In the genomic region with DNA sequence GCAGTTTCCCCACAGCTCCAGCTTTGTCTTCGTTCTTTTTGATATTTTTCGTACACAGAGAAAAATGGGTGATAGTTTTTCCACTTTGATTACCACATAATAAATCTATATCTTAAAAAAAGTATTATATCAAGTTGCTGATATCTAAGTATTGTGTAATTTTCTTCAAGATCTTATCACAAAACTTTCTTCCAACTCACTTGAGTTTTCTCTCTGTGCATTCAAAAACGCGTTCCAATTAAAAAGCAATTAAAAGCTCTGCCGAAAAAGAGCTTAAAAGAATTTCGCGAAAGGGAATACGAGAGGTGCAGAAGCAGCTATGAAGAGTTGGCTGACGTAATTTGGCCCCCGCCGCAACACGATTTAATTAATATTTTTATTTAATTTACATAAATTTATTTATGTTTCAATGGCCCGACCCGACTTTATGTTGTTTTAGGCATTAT, we compare ENCODE assay signal across 5 fruit fly cellular contexts.
A peak's percentile ranks its signal among the peaks of the same experiment; 100 is the strongest.
TF ChIP-seq lines count a peak whose summit lies in the region.

No protein-coding gene starts in this region.

- no peak for TF ChIP-seq CTCF in whole organism, embryonic (GFP tag; optimal IDR thresholded peaks at IDR 0.05; lab: Kevin White, UChicago)

TF ChIP-seq in whole organism, adult, 20 proteins besides CTCF, POLR2A, EP300 and RAD21:
- no peak for TF ChIP-seq CG5204 (GFP tag; optimal IDR thresholded peaks at IDR 0.05; lab: Kevin White, UChicago)
- no peak for TF ChIP-seq CG7045 (GFP tag; optimal IDR thresholded peaks at IDR 0.05; lab: Kevin White, UChicago)
- no peak for TF ChIP-seq toe (GFP tag; optimal IDR thresholded peaks at IDR 0.05; lab: Kevin White, UChicago)
- TF ChIP-seq Mnt (GFP tag; optimal IDR thresholded peaks at IDR 0.05; lab: Kevin White, UChicago) = no peak
- no peak for TF ChIP-seq pad (GFP tag; optimal IDR thresholded peaks at IDR 0.05; lab: Kevin White, UChicago)
- TF ChIP-seq CG14711 (tag; optimal IDR thresholded peaks at IDR 0.05; lab: Kevin White, UChicago) = no peak
- no peak for TF ChIP-seq kay (GFP tag; lab: Kevin White, UChicago; ENCODE audit: borderline replicate concordance)
- TF ChIP-seq cic (GFP tag; optimal IDR thresholded peaks at IDR 0.05; lab: Kevin White, UChicago) = no peak
- TF ChIP-seq ovo (GFP tag; optimal IDR thresholded peaks at IDR 0.05; lab: Kevin White, UChicago) = no peak
- peak; percentile 21 for TF ChIP-seq CG7101 (tag; optimal IDR thresholded peaks at IDR 0.05; lab: Kevin White, UChicago)
- no peak for TF ChIP-seq CG33017 (tag; optimal IDR thresholded peaks at IDR 0.05; lab: Kevin White, UChicago)
- TF ChIP-seq Crg-1 (GFP tag; optimal IDR thresholded peaks at IDR 0.05; lab: Kevin White, UChicago) = no peak
- no peak for TF ChIP-seq CG11617 (GFP tag; optimal IDR thresholded peaks at IDR 0.05; lab: Kevin White, UChicago)
- peak; percentile 59 for TF ChIP-seq tj (GFP tag; optimal IDR thresholded peaks at IDR 0.05; lab: Kevin White, UChicago)
- peak; percentile 72 for TF ChIP-seq bab1 (GFP tag; optimal IDR thresholded peaks at IDR 0.05; lab: Kevin White, UChicago)

TF ChIP-seq in whole organism, embryonic, 481 proteins besides CTCF, POLR2A, EP300 and RAD21 (continues in another document):
- TF ChIP-seq exex (tag; optimal IDR thresholded peaks at IDR 0.05; lab: Kevin White, UChicago) (peak; percentile 50), CG17385 (GFP tag; optimal IDR thresholded peaks at IDR 0.05; lab: Kevin White, UChicago) (peak; percentile 30), bsh (GFP tag; optimal IDR thresholded peaks at IDR 0.05; lab: Kevin White, UChicago) (peak in 1 of 2 experiments; percentile 29), CG10366 (GFP tag; IDR thresholded peaks at IDR 0.05; lab: Robert Waterston, UW) (peak; percentile 43), CG18599 (GFP tag; optimal IDR thresholded peaks at IDR 0.05; lab: Kevin White, UChicago) (peak; percentile 41), Ssrp (tag; optimal IDR thresholded peaks at IDR 0.05; lab: Kevin White, UChicago) (peak; percentile 20), CG17829 (tag; optimal IDR thresholded peaks at IDR 0.05; lab: Kevin White, UChicago) (peak; percentile 26), lab (GFP tag; optimal IDR thresholded peaks at IDR 0.05; lab: Kevin White, UChicago) (peak; percentile 52), Bdp1 (GFP tag; optimal IDR thresholded peaks at IDR 0.05; lab: Kevin White, UChicago) (no peak), tll (GFP tag; optimal IDR thresholded peaks at IDR 0.05; lab: Kevin White, UChicago) (no peak), HLHmδ (GFP tag; optimal IDR thresholded peaks at IDR 0.05; lab: Kevin White, UChicago) (no peak), Rfx (GFP tag; IDR thresholded peaks at IDR 0.05; lab: Robert Waterston, UW) (peak; percentile 70), CG3281 (GFP tag; optimal IDR thresholded peaks at IDR 0.05; lab: Kevin White, UChicago) (peak; percentile 58), CG7372 (GFP tag; IDR thresholded peaks at IDR 0.05; lab: Robert Waterston, UW) (peak; percentile 54), Dll (GFP tag; IDR thresholded peaks at IDR 0.05; lab: Robert Waterston, UW; ENCODE audit: partially characterized antibody) (no peak), otp (GFP tag; IDR thresholded peaks at IDR 0.05; lab: Robert Waterston, UW) (no peak), CG4424 (GFP tag; optimal IDR thresholded peaks at IDR 0.05; lab: Kevin White, UChicago) (peak; percentile 32), cwo (GFP tag; optimal IDR thresholded peaks at IDR 0.05; lab: Kevin White, UChicago) (peak; percentile 46)

TF ChIP-seq in whole organism, prepupa, 60 proteins besides CTCF, POLR2A, EP300 and RAD21 (continues in another document):
- TF ChIP-seq CG6163 (GFP tag; IDR thresholded peaks at IDR 0.05; lab: Robert Waterston, UW) (no peak), CG4318 (GFP tag; optimal IDR thresholded peaks at IDR 0.05; lab: Kevin White, UChicago) (no peak), CG31627 (GFP tag; optimal IDR thresholded peaks at IDR 0.05; lab: Kevin White, UChicago) (peak; percentile 64), CG6276 (GFP tag; optimal IDR thresholded peaks at IDR 0.05; lab: Kevin White, UChicago) (no peak), Sox14 (GFP tag; optimal IDR thresholded peaks at IDR 0.05; lab: Kevin White, UChicago) (peak; percentile 25), CG6808 (GFP tag; optimal IDR thresholded peaks at IDR 0.05; lab: Kevin White, UChicago) (no peak), Sox15 (GFP tag; optimal IDR thresholded peaks at IDR 0.05; lab: Kevin White, UChicago) (peak; percentile 30), CG3919 (GFP tag; optimal IDR thresholded peaks at IDR 0.05; lab: Kevin White, UChicago) (peak; percentile 56), Ets21C (GFP tag; optimal IDR thresholded peaks at IDR 0.05; lab: Kevin White, UChicago) (no peak), dsx (GFP tag; optimal IDR thresholded peaks at IDR 0.05; lab: Kevin White, UChicago; ENCODE audit: poor library complexity, severe bottlenecking) (no peak), Blimp-1 (GFP tag; optimal IDR thresholded peaks at IDR 0.05; lab: Kevin White, UChicago) (peak; percentile 60), esn (GFP tag; optimal IDR thresholded peaks at IDR 0.05; lab: Kevin White, UChicago) (peak; percentile 81), Met (GFP tag; optimal IDR thresholded peaks at IDR 0.05; lab: Kevin White, UChicago) (peak; percentile 71), pdm3 (GFP tag; optimal IDR thresholded peaks at IDR 0.05; lab: Kevin White, UChicago) (no peak), CG10669 (GFP tag; optimal IDR thresholded peaks at IDR 0.05; lab: Kevin White, UChicago) (no peak), fkh (GFP tag; optimal IDR thresholded peaks at IDR 0.05; lab: Kevin White, UChicago) (no peak), topi (GFP tag; optimal IDR thresholded peaks at IDR 0.05; lab: Kevin White, UChicago) (peak; percentile 73), Gug (GFP tag; IDR thresholded peaks at IDR 0.05; lab: Robert Waterston, UW) (no peak), Lpt (GFP tag; optimal IDR thresholded peaks at IDR 0.05; lab: Kevin White, UChicago) (no peak)

TF ChIP-seq in whole organism, pupa, 21 proteins besides CTCF, POLR2A, EP300 and RAD21:
- TF ChIP-seq CG12605 (GFP tag; IDR thresholded peaks at IDR 0.05; lab: Robert Waterston, UW) = no peak
- peak; percentile 63 for TF ChIP-seq Snoo (tag; optimal IDR thresholded peaks at IDR 0.05; lab: Kevin White, UChicago)

TF ChIP-seq in whole organism, wandering third instar larva, 38 proteins besides CTCF, POLR2A, EP300 and RAD21 (continues in another document):
- no peak for TF ChIP-seq Dif (GFP tag; optimal IDR thresholded peaks at IDR 0.05; lab: Kevin White, UChicago; ENCODE audit: partially characterized antibody)
- TF ChIP-seq dsf (GFP tag; optimal IDR thresholded peaks at IDR 0.05; lab: Kevin White, UChicago; ENCODE audit: borderline replicate concordance) = no peak
- TF ChIP-seq fru (GFP tag; optimal IDR thresholded peaks at IDR 0.05; lab: Kevin White, UChicago) = peak; percentile 53
- TF ChIP-seq ey (GFP tag; optimal IDR thresholded peaks at IDR 0.05; lab: Kevin White, UChicago) = peak; percentile 10
- TF ChIP-seq Rel (GFP tag; optimal IDR thresholded peaks at IDR 0.05; lab: Kevin White, UChicago) = no peak
- TF ChIP-seq Rel (tag; optimal IDR thresholded peaks at IDR 0.05; lab: Kevin White, UChicago) = peak; percentile 47
- TF ChIP-seq jim (GFP tag; optimal IDR thresholded peaks at IDR 0.05; lab: Kevin White, UChicago) = no peak
- peak in 1 of 2 experiments; percentile 71 for TF ChIP-seq foxo (GFP tag; optimal IDR thresholded peaks at IDR 0.05; lab: Kevin White, UChicago)
- TF ChIP-seq GATAd (GFP tag; optimal IDR thresholded peaks at IDR 0.05; lab: Kevin White, UChicago) = no peak
- peak; percentile 62 for TF ChIP-seq h (GFP tag; optimal IDR thresholded peaks at IDR 0.05; lab: Kevin White, UChicago)
- no peak for TF ChIP-seq usp (GFP tag; optimal IDR thresholded peaks at IDR 0.05; lab: Kevin White, UChicago)
- peak; percentile 56 for TF ChIP-seq psq (GFP tag; optimal IDR thresholded peaks at IDR 0.05; lab: Kevin White, UChicago)
- TF ChIP-seq Hr83 (GFP tag; optimal IDR thresholded peaks at IDR 0.05; lab: Kevin White, UChicago; ENCODE audit: poor library complexity, severe bottlenecking) = no peak
- peak; percentile 72 for TF ChIP-seq Sp1 (GFP tag; optimal IDR thresholded peaks at IDR 0.05; lab: Kevin White, UChicago)
- no peak for TF ChIP-seq woc (GFP tag; optimal IDR thresholded peaks at IDR 0.05; lab: Kevin White, UChicago)
- peak; percentile 46 for TF ChIP-seq OdsH (GFP tag; optimal IDR thresholded peaks at IDR 0.05; lab: Kevin White, UChicago)
- TF ChIP-seq brk (GFP tag; optimal IDR thresholded peaks at IDR 0.05; lab: Kevin White, UChicago) = no peak
- TF ChIP-seq dl (GFP tag; optimal IDR thresholded peaks at IDR 0.05; lab: Kevin White, UChicago; ENCODE audit: insufficient read depth in 1 of 2, partially characterized antibody in 2 of 2) = no peak
- TF ChIP-seq lola (GFP tag; optimal IDR thresholded peaks at IDR 0.05; lab: Kevin White, UChicago) = no peak
- TF ChIP-seq rgr (GFP tag; optimal IDR thresholded peaks at IDR 0.05; lab: Kevin White, UChicago) = peak; percentile 47
- no peak for TF ChIP-seq Dfd (GFP tag; optimal IDR thresholded peaks at IDR 0.05; lab: Kevin White, UChicago)
- TF ChIP-seq dmrt93B (GFP tag; optimal IDR thresholded peaks at IDR 0.05; lab: Kevin White, UChicago) = peak; percentile 46
- peak; percentile 72 for TF ChIP-seq HLH106 (tag; optimal IDR thresholded peaks at IDR 0.05; lab: Kevin White, UChicago)
- no peak for TF ChIP-seq CrebA (GFP tag; optimal IDR thresholded peaks at IDR 0.05; lab: Kevin White, UChicago; ENCODE audit: borderline replicate concordance)
- no peak for TF ChIP-seq tai (GFP tag; optimal IDR thresholded peaks at IDR 0.05; lab: Kevin White, UChicago)
- TF ChIP-seq Hr78 (GFP tag; optimal IDR thresholded peaks at IDR 0.05; lab: Kevin White, UChicago) = no peak
- peak; percentile 58 for TF ChIP-seq br (GFP tag; optimal IDR thresholded peaks at IDR 0.05; lab: Kevin White, UChicago)
- TF ChIP-seq sage (GFP tag; optimal IDR thresholded peaks at IDR 0.05; lab: Kevin White, UChicago) = no peak
- no peak for TF ChIP-seq N (GFP tag; optimal IDR thresholded peaks at IDR 0.05; lab: Kevin White, UChicago)
- TF ChIP-seq pan (optimal IDR thresholded peaks at IDR 0.05; lab: Kevin White, UChicago) = no peak
- TF ChIP-seq Myc (optimal IDR thresholded peaks at IDR 0.05; lab: Kevin White, UChicago) = no peak
- TF ChIP-seq Hnf4 (GFP tag; optimal IDR thresholded peaks at IDR 0.05; lab: Kevin White, UChicago) = peak; percentile 32
- no peak for TF ChIP-seq Vsx2 (GFP tag; optimal IDR thresholded peaks at IDR 0.05; lab: Kevin White, UChicago; ENCODE audit: partially characterized antibody)
- no peak for TF ChIP-seq Jra (GFP tag; optimal IDR thresholded peaks at IDR 0.05; lab: Kevin White, UChicago)
- no peak for TF ChIP-seq Mio (GFP tag; optimal IDR thresholded peaks at IDR 0.05; lab: Kevin White, UChicago)
- no peak for TF ChIP-seq Abd-B (GFP tag; optimal IDR thresholded peaks at IDR 0.05; lab: Kevin White, UChicago)
- no peak for TF ChIP-seq sv (GFP tag; optimal IDR thresholded peaks at IDR 0.05; lab: Kevin White, UChicago)
- no peak for TF ChIP-seq CG32264 (GFP tag; optimal IDR thresholded peaks at IDR 0.05; lab: Kevin White, UChicago)
